Worm (Caenorhabditis elegans) whole organism, young adult: ENCODE data around the gene F46G10.4.

ENCODE experiments used
- B0019.2 ChIP-seq: fragments of 200-800 bp; sonication (Bioruptor generic); conservative IDR thresholded peaks from 2 replicates; pipeline ENCODE4 v1.3.6; 2022; ENCODE audit warnings: missing genetic modification reagents, missing genetic modification characterization, missing compliant biosample characterization
- B0035.1 ChIP-seq: sonication (generic microtip); optimal IDR thresholded peaks from 2 replicates; lab custom pipeline; 2016; ENCODE audit warnings: missing genetic modification characterization, mild to moderate bottlenecking, missing compliant biosample characterization, missing genotype, missing genetic modification reagents
- D2030.7 ChIP-seq: fragments of 200-800 bp; sonication (Bioruptor generic); IDR thresholded peaks from 2 replicates; pipeline ENCODE4 v1.3.6; 2022; ENCODE audit warnings: missing genetic modification reagents, missing genetic modification characterization, missing compliant biosample characterization
- F10E7.11 ChIP-seq: sonication (generic microtip); optimal IDR thresholded peaks from 2 replicates; lab custom pipeline; 2017; ENCODE audit warnings: mild to moderate bottlenecking, missing genetic modification characterization, moderate library complexity, missing compliant biosample characterization
- F23B12.7 ChIP-seq: sonication (generic microtip); optimal IDR thresholded peaks from 2 replicates; lab custom pipeline; 2017; ENCODE audit warnings: missing genetic modification characterization, mild to moderate bottlenecking, missing compliant biosample characterization, antibody characterized with exemption, moderate library complexity; ENCODE audit not compliant: insufficient read depth
- F33H1.4 ChIP-seq: fragments of 200-800 bp; sonication (Bioruptor generic); IDR thresholded peaks from 2 replicates; pipeline ENCODE4 v1.3.6; 2022; ENCODE audit warnings: missing genetic modification reagents, missing genetic modification characterization, missing compliant biosample characterization
- F39B2.1 ChIP-seq: fragments of 200-800 bp; sonication (Bioruptor generic); IDR thresholded peaks from 2 replicates; pipeline ENCODE4 v1.3.6; 2022; ENCODE audit warnings: missing genetic modification reagents, missing genetic modification characterization, missing compliant biosample characterization
- F49E8.2 ChIP-seq: sonication (generic microtip); optimal IDR thresholded peaks from 3 replicates; lab custom pipeline; 2017; ENCODE audit warnings: missing genetic modification characterization, mild to moderate bottlenecking, missing compliant biosample characterization, antibody characterized with exemption, moderate library complexity; ENCODE audit not compliant: insufficient read depth
- F57C9.4 ChIP-seq: sonication (generic microtip); optimal IDR thresholded peaks from 2 replicates; lab custom pipeline; 2017; ENCODE audit warnings: mild to moderate bottlenecking, missing genetic modification characterization, missing compliant biosample characterization
- K11D2.4 ChIP-seq: fragments of 200-800 bp; sonication (Bioruptor generic); IDR thresholded peaks from 2 replicates; pipeline ENCODE4 v1.3.6; 2022; ENCODE audit warnings: missing genetic modification reagents, missing genetic modification characterization, missing compliant biosample characterization
- Y95B8A.8 ChIP-seq: fragments of 200-800 bp; sonication (Bioruptor generic); IDR thresholded peaks from 2 replicates; pipeline ENCODE4 v1.3.6; 2022; ENCODE audit warnings: missing genetic modification reagents, missing genetic modification characterization, missing compliant biosample characterization
- ZK185.1 ChIP-seq: sonication (generic microtip); optimal IDR thresholded peaks from 2 replicates; lab custom pipeline; 2016; ENCODE audit warnings: mild to moderate bottlenecking, missing genetic modification characterization, missing compliant biosample characterization; ENCODE audit not compliant: poor library complexity, severe bottlenecking
- aptf-3 ChIP-seq: fragments of 200-800 bp; sonication (Bioruptor generic); IDR thresholded peaks from 2 replicates; pipeline ENCODE4 v1.3.6; 2022; ENCODE audit warnings: missing genetic modification characterization, missing compliant biosample characterization
- atf-7 ChIP-seq: sonication (generic microtip); optimal IDR thresholded peaks from 2 replicates; lab custom pipeline; 2017; ENCODE audit warnings: mild to moderate bottlenecking, missing genetic modification characterization, missing compliant biosample characterization
- attf-3 ChIP-seq: fragments of 200-800 bp; sonication (Bioruptor generic); conservative IDR thresholded peaks from 2 replicates; pipeline ENCODE4 v1.3.6; 2022; ENCODE audit warnings: missing genetic modification reagents, missing genetic modification characterization, missing compliant biosample characterization
- bed-1 ChIP-seq: fragments of 200-800 bp; sonication (Bioruptor generic); IDR thresholded peaks from 2 replicates; pipeline ENCODE4 v1.3.6; 2022; ENCODE audit warnings: missing genetic modification reagents, missing genetic modification characterization, missing compliant biosample characterization
- cebp-1 ChIP-seq, 2 experiments: fragments of 200-800 bp in 1 of 2; sonication (Bioruptor generic) in 1 of 2; sonication (generic microtip) in 1 of 2; IDR thresholded peaks in 1 of 2; optimal IDR thresholded peaks in 1 of 2; 2 replicates each; pipeline versions ENCODE4 v1.3.6 to Lab custom; 2017 to 2022; ENCODE audit warnings: missing compliant biosample characterization in 2 of 2, missing genetic modification characterization in 2 of 2, mild to moderate bottlenecking in 1 of 2, missing genetic modification reagents in 1 of 2, moderate library complexity in 1 of 2
- ceh-100 ChIP-seq: fragments of 200-800 bp; sonication (Bioruptor generic); IDR thresholded peaks from 2 replicates; pipeline ENCODE4 v1.3.6; 2022; ENCODE audit warnings: missing genetic modification reagents, missing genetic modification characterization, missing compliant biosample characterization
- ceh-27 ChIP-seq: fragments of 200-800 bp; sonication (Bioruptor generic); optimal IDR thresholded peaks from 2 replicates; lab custom pipeline; 2018; ENCODE audit warnings: mild to moderate bottlenecking, missing genetic modification characterization, moderate library complexity, missing compliant biosample characterization
- dox-1 ChIP-seq: fragments of 200-800 bp; sonication (Bioruptor generic); IDR thresholded peaks from 2 replicates; pipeline ENCODE4 v1.3.6; 2022; ENCODE audit warnings: missing genetic modification reagents, missing genetic modification characterization, missing compliant biosample characterization
- dpl-1 ChIP-seq: fragments of 150-350 bp; optimal IDR thresholded peaks from 2 replicates; lab custom pipeline; 2014; ENCODE audit warnings: missing biosample characterization, missing genetic modification reagents, missing genetic modification characterization
- egrh-3 ChIP-seq: fragments of 200-800 bp; sonication (Bioruptor generic); IDR thresholded peaks from 2 replicates; pipeline ENCODE4 v1.3.6; 2022; ENCODE audit warnings: missing genetic modification reagents, missing genetic modification characterization, missing compliant biosample characterization
- ekl-4 ChIP-seq: fragments of 200-800 bp; sonication (Bioruptor generic); IDR thresholded peaks from 2 replicates; pipeline ENCODE4 v1.3.6; 2022; ENCODE audit warnings: missing genetic modification reagents, missing genetic modification characterization, missing compliant biosample characterization
- ets-4 ChIP-seq: fragments of 200-800 bp; sonication (Bioruptor generic); optimal IDR thresholded peaks from 2 replicates; lab custom pipeline; 2018; ENCODE audit warnings: mild to moderate bottlenecking, missing genetic modification characterization, missing compliant biosample characterization
- gei-17 ChIP-seq: fragments of 200-800 bp; sonication (Bioruptor generic); optimal IDR thresholded peaks from 2 replicates; lab custom pipeline; 2018; ENCODE audit warnings: mild to moderate bottlenecking, missing genetic modification characterization, missing compliant biosample characterization
- him-1 ChIP-seq: sonication (generic microtip); optimal IDR thresholded peaks from 2 replicates; lab custom pipeline; 2016; ENCODE audit warnings: missing genotype, missing genetic modification reagents, missing genetic modification characterization, missing compliant biosample characterization
- hmg-1.2 ChIP-seq: fragments of 200-800 bp; sonication (Bioruptor generic); IDR thresholded peaks from 2 replicates; pipeline ENCODE4 v1.3.6; 2022; ENCODE audit warnings: missing genetic modification reagents, missing genetic modification characterization, missing compliant biosample characterization
- let-526 ChIP-seq: fragments of 200-800 bp; sonication (Bioruptor generic); IDR thresholded peaks from 2 replicates; pipeline ENCODE4 v1.3.6; 2022; ENCODE audit warnings: missing genetic modification reagents, missing genetic modification characterization, missing compliant biosample characterization
- lin-40 ChIP-seq: sonication (generic microtip); optimal IDR thresholded peaks from 2 replicates; lab custom pipeline; 2016; ENCODE audit warnings: missing genetic modification characterization, mild to moderate bottlenecking, missing compliant biosample characterization, missing genotype, missing genetic modification reagents
- lir-1 ChIP-seq: fragments of 200-800 bp; sonication (Bioruptor generic); conservative IDR thresholded peaks from 2 replicates; pipeline ENCODE4 v1.3.6; 2022; ENCODE audit warnings: missing genetic modification reagents, missing genetic modification characterization, missing compliant biosample characterization
- lsy-27 ChIP-seq: sonication (generic microtip); optimal IDR thresholded peaks from 2 replicates; lab custom pipeline; 2017; ENCODE audit warnings: missing genetic modification characterization, mild to moderate bottlenecking, missing compliant biosample characterization, antibody characterized with exemption, missing genotype, borderline replicate concordance; ENCODE audit not compliant: insufficient read depth
- mcd-1 ChIP-seq: fragments of 200-800 bp; sonication (Bioruptor generic); IDR thresholded peaks from 2 replicates; pipeline ENCODE4 v1.3.6; 2022; ENCODE audit warnings: missing genetic modification reagents, missing genetic modification characterization, missing compliant biosample characterization
- mxl-1 ChIP-seq: sonication (generic microtip); optimal IDR thresholded peaks from 2 replicates; lab custom pipeline; 2016; ENCODE audit warnings: missing genetic modification characterization, missing compliant biosample characterization
- nhr-120 ChIP-seq: fragments of 200-800 bp; sonication (Bioruptor generic); IDR thresholded peaks from 2 replicates; pipeline ENCODE4 v1.3.6; 2022; ENCODE audit warnings: missing genetic modification characterization, missing compliant biosample characterization
- nhr-179 ChIP-seq: sonication (generic microtip); optimal IDR thresholded peaks from 2 replicates; lab custom pipeline; 2016; ENCODE audit warnings: mild to moderate bottlenecking, missing genetic modification characterization, missing compliant biosample characterization
- nhr-80 ChIP-seq: sonication (generic microtip); optimal IDR thresholded peaks from 2 replicates; lab custom pipeline; 2016; ENCODE audit warnings: missing genetic modification characterization, missing compliant biosample characterization
- tbx-9 ChIP-seq: sonication (generic microtip); optimal IDR thresholded peaks from 2 replicates; lab custom pipeline; 2016; ENCODE audit warnings: borderline replicate concordance, missing genetic modification characterization, inconsistent platforms, missing compliant biosample characterization
- zfh-2 ChIP-seq: fragments of 200-800 bp; sonication (Bioruptor generic); conservative IDR thresholded peaks from 2 replicates; pipeline ENCODE4 v1.3.6; 2022; ENCODE audit warnings: missing genetic modification reagents, missing genetic modification characterization, missing compliant biosample characterization
- ztf-3 ChIP-seq: fragments of 200-800 bp; sonication (Bioruptor generic); optimal IDR thresholded peaks from 2 replicates; lab custom pipeline; 2018; ENCODE audit warnings: mild to moderate bottlenecking, missing genetic modification characterization, missing compliant biosample characterization

Gene F46G10.4

DNA sequence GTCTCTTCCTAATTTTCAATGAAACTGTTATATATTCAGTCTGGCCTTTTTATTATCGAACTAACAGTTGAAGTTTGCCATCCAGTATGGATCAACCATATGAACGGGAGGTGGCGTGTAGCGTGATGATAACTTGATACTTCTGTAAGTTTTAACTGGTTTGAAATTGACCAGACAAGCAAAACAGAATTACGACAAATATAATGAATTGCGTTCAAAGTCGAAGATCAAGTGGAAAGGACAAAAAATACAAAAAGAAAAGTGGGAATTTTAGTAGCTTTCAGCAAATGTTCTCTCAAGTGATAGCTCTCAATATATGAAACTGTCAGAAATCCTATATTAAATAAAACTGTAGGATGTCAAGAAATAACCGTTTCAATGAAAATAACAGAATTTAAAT lies 43.0 kb downstream of the F46G10.4 start, which contains the start of the genes C49F8.14 and gem-1:
TSS of gene C49F8.14 (minus strand) at position 99 of the 400 bp plus-strand sequence.
TSS of gene gem-1 (minus strand) at position 142 of the 400 bp plus-strand sequence.
- TF ChIP-seq tbx-9 = no peak
- TF ChIP-seq F33H1.4 = no peak
- no peak for TF ChIP-seq ceh-100 (GFP tag; lab: Robert Waterston, UW)
- TF ChIP-seq Y95B8A.8 (GFP tag; lab: Robert Waterston, UW) = no peak
- TF ChIP-seq nhr-80 (tag; lab: Kevin White, UChicago) = no peak
- no peak for TF ChIP-seq lir-1 (GFP tag; lab: Robert Waterston, UW)
- no peak for TF ChIP-seq B0019.2 (GFP tag; lab: Robert Waterston, UW)
- no peak for TF ChIP-seq lsy-27 (tag; lab: Kevin White, UChicago)
- TF ChIP-seq F39B2.1 (GFP tag; lab: Robert Waterston, UW) = no peak
- TF ChIP-seq F57C9.4 (tag; lab: Kevin White, UChicago) = no peak
- no peak for TF ChIP-seq K11D2.4 (GFP tag; lab: Robert Waterston, UW)
- no peak for TF ChIP-seq dpl-1
- no peak for TF ChIP-seq bed-1 (GFP tag; lab: Robert Waterston, UW)
- TF ChIP-seq ekl-4 = no peak
- no peak for TF ChIP-seq ceh-27

DNA sequence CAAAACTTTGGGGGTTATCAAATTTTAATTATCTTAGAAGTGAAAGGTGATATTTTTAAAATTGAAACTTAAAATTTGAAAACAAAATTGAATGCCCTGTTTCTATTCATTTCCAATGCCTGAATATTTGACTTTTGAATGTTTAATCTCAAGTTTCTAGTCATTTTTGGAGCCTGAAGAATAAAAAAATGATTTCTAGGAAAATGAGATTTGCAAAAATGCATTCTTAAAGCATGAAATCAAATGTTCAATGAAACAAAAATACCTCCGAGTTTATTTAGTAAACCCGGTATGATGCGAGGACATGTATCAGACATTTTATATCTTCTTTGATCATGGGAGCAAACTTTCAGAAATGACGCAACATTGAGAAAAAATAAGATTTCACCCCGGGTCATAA lies 45.2 kb downstream of the F46G10.4 start:
- TF ChIP-seq him-1 (tag; lab: Kevin White, UChicago) (no peak), ztf-3 (no peak), Y95B8A.8 (GFP tag; lab: Robert Waterston, UW) (no peak), mcd-1 (GFP tag; lab: Robert Waterston, UW) (no peak), F23B12.7 (tag; lab: Kevin White, UChicago) (no peak), ets-4 (GFP tag; lab: Kevin White, UChicago) (no peak), F10E7.11 (tag; lab: Kevin White, UChicago) (no peak), nhr-120 (GFP tag; lab: Robert Waterston, UW) (no peak), attf-3 (GFP tag; lab: Robert Waterston, UW) (no peak), D2030.7 (GFP tag; lab: Robert Waterston, UW) (no peak), K11D2.4 (GFP tag; lab: Robert Waterston, UW) (no peak), ceh-27 (no peak), ZK185.1 (no peak), let-526 (GFP tag; lab: Robert Waterston, UW) (no peak)

DNA sequence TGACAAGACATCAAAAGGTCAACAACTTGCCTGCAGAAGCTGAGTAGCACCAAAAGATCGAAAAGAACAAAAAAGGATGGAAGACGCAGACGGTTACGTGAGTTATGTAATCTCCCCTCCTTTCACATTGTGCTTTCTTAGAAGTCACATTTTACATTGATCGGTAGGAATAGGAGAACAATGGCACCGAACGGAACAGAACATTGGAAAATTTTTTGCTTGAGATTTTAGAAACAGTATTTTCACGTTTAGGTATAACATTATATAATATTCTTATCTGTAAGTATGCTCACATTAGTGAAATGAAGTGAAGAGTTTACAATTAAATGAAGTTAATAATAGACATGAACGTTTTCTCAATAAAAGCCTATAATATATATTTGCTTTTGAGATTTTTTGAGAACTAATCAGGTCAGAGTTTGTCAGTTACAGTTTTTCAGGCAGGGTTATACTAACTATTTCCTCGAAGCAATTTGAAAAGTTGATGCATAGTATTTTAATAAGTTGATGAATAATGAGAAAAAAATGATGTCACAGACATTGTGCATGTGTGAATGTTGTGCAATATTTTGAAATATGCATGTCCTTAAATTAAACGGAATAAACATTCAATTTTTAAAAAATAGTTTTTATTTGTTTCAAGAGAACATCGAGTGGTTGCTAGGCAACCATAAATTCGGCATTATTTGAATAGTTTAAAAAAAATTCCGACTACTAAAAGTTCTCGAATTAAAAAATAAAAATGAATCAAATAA lies 47.3 kb downstream of the F46G10.4 start:
- TF ChIP-seq F57C9.4 (tag; lab: Kevin White, UChicago) = no peak
- TF ChIP-seq atf-7 (tag; lab: Kevin White, UChicago) = no peak
- no peak for TF ChIP-seq let-526 (GFP tag; lab: Robert Waterston, UW)
- no peak for TF ChIP-seq dox-1 (GFP tag; lab: Robert Waterston, UW)
- TF ChIP-seq nhr-120 (GFP tag; lab: Robert Waterston, UW) = no peak
- TF ChIP-seq hmg-1.2 (GFP tag; lab: Robert Waterston, UW) = no peak
- no peak for TF ChIP-seq aptf-3 (GFP tag; lab: Robert Waterston, UW)
- no peak for TF ChIP-seq zfh-2 (GFP tag; lab: Robert Waterston, UW)
- TF ChIP-seq mxl-1 (tag; lab: Kevin White, UChicago) = no peak
- no peak for TF ChIP-seq F49E8.2 (tag; lab: Kevin White, UChicago)
- TF ChIP-seq B0035.1 (tag; lab: Kevin White, UChicago) = no peak
- TF ChIP-seq egrh-3 (GFP tag; lab: Robert Waterston, UW) = no peak
- TF ChIP-seq gei-17 = no peak
- TF ChIP-seq attf-3 (GFP tag; lab: Robert Waterston, UW) = no peak
- TF ChIP-seq cebp-1 (GFP tag; IDR thresholded peaks at IDR 0.05; lab: Robert Waterston, UW) = no peak
- TF ChIP-seq cebp-1 (tag; optimal IDR thresholded peaks at IDR 0.05; lab: Kevin White, UChicago) = no peak
- TF ChIP-seq nhr-179 (tag; lab: Kevin White, UChicago) = no peak
- TF ChIP-seq lin-40 = no peak
